Worm (Caenorhabditis elegans): ENCODE results near the gene K07E3.9.
"Not testable (repeated sequence)": the region's sequence is repeated elsewhere in the genome, so short reads cannot be mapped to it uniquely, and the experiment has no call there.

The K07E3.9 gene

DNA sequence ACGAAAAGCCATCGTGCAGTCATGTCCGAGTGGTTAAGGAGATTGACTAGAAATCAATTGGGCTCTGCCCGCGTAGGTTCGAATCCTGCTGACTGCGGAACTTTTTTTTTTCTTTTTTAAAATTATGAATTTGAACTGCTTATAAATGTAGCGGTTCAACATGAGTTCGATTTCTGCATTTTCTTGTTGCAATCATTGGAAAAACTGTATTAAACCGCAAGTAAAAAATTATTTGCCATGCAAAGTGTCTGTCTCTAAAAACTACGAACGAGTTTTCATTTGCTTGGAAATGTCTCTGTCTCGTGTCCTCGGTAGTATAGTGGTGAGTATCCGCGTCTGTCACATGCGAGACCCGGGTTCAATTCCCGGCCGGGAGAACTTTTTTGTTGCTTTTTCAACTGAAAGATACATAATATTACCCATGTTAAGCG, 47.4 kb downstream of the K07E3.9 start:
- TF ChIP-seq pha-4 (GFP tag; IDR thresholded peaks at IDR 0.05) (peak; percentile 41; the same call in 1 of the 2 replicates), hlh-30 (tag; optimal IDR thresholded peaks at IDR 0.05; ENCODE audit: insufficient read depth) (peak; percentile 89), D1046.2 (GFP tag; IDR thresholded peaks at IDR 0.05) (0 out of 2 replicates have a peak, but pooled peaks have one; percentile 35), madf-9 (GFP tag; conservative IDR thresholded peaks at IDR 0.05) (peak; percentile 35; the same call in 1 of the 2 replicates), ctbp-1 (GFP tag; IDR thresholded peaks at IDR 0.05) (peak; percentile 55; the same call in 1 of the 2 replicates), hmg-1.1 (GFP tag; IDR thresholded peaks at IDR 0.05) (peak; percentile 50), mxl-2 (GFP tag; conservative IDR thresholded peaks at IDR 0.05) (peak; percentile 38; the same call in 1 of the 2 replicates), T26A8.4 (GFP tag; IDR thresholded peaks at IDR 0.05) (peak; percentile 54), daf-16 (tag; optimal IDR thresholded peaks at IDR 0.05) (peak; percentile 12), Y48G9A.11 (GFP tag; IDR thresholded peaks at IDR 0.05) (peak; percentile 51; the same call in 1 of the 2 replicates), spr-1 (tag; optimal IDR thresholded peaks at IDR 0.05) (peak; percentile 20), mdt-29 (GFP tag; IDR thresholded peaks at IDR 0.05) (0 out of 2 replicates have a peak, but pooled peaks have one; percentile 57), egl-43 (GFP tag; IDR thresholded peaks at IDR 0.05) (0 out of 2 replicates have a peak, but pooled peaks have one; percentile 55), lsy-2 (tag; optimal IDR thresholded peaks at IDR 0.05) (peak in 1 of 2 experiments; percentile 36), duxl-1 (tag; optimal IDR thresholded peaks at IDR 0.05; ENCODE audit: poor library complexity) (peak; percentile 52), dpl-1 (GFP tag; optimal IDR thresholded peaks at IDR 0.05) (peak; percentile 1), dmd-8 (GFP tag; IDR thresholded peaks at IDR 0.05) (peak; percentile 54; the same call in 1 of the 2 replicates), tra-1 (GFP tag; IDR thresholded peaks at IDR 0.05) (peak; percentile 50; the same call in 1 of the 2 replicates), snpc-1.2 (GFP tag; IDR thresholded peaks at IDR 0.05) (peak; percentile 69; the same call in 1 of the 2 replicates), lim-7 (GFP tag; IDR thresholded peaks at IDR 0.05) (peak; percentile 76), Y75B8A.6 (GFP tag; IDR thresholded peaks at IDR 0.05) (peak; percentile 67; the same call in 1 of the 2 replicates), dve-1 (tag; optimal IDR thresholded peaks at IDR 0.05; ENCODE audit: insufficient read depth) (peak; percentile 18), gei-8 (GFP tag; optimal IDR thresholded peaks at IDR 0.05) (peak; percentile 46), mep-1 (tag; optimal IDR thresholded peaks at IDR 0.05) (peak; percentile 16), madf-5 (GFP tag; IDR thresholded peaks at IDR 0.05) (peak; percentile 8 to 70; a peak in 2 of 4 replicates), Y105C5A.15 (GFP tag; IDR thresholded peaks at IDR 0.05) (0 out of 2 replicates have a peak, but pooled peaks have one; percentile 16), F26F4.8 (GFP tag; conservative IDR thresholded peaks at IDR 0.05) (0 out of 2 replicates have a peak, but pooled peaks have one; percentile 3), vab-7 (GFP tag; IDR thresholded peaks at IDR 0.05) (peak; percentile 43; the same call in 1 of the 2 replicates), mes-2 (tag; optimal IDR thresholded peaks at IDR 0.05; ENCODE audit: poor library complexity, severe bottlenecking) (peak; percentile 76), mdl-1 (tag; optimal IDR thresholded peaks at IDR 0.05) (peak; percentile 9 to 70), lin-38 (GFP tag; IDR thresholded peaks at IDR 0.05) (peak; percentile 60), dmd-6 (GFP tag; IDR thresholded peaks at IDR 0.05) (0 out of 2 replicates have a peak, but pooled peaks have one; percentile 26), nhr-41 (GFP tag; IDR thresholded peaks at IDR 0.05) (peak; percentile 12; the same call in 1 of the 2 replicates), ZK337.2 (GFP tag; IDR thresholded peaks at IDR 0.05) (0 out of 2 replicates have a peak, but pooled peaks have one; percentile 36), arid-1 (GFP tag; conservative IDR thresholded peaks at IDR 0.05) (peak; percentile 15; the same call in 1 of the 2 replicates)
- TF ChIP-seq pha-4 (tag; optimal IDR thresholded peaks at IDR 0.05); daf-16 (GFP tag; optimal IDR thresholded peaks at IDR 0.05): not testable (repeated sequence)

DNA sequence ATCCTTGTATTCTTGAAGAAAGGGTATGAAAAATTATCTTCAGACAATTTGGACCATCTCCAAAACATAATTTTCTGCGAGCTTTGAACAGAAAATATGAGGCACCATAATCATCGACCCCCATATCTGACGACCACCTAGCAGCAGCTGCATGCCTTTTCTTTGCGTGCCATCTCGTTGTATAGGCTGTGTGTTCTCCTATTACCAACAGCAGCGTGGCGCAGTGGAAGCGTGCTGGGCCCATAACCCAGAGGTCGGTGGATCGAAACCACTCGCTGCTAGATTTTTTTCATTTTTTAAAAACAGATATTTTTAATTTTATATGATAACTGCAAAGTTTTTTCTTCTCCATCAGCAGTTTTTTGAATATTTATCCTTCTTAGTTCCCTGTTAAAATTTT, 47.9 kb downstream of the K07E3.9 start:
- peak; percentile 63; the same call in 1 of the 2 replicates for TF ChIP-seq F44E2.7 (GFP tag; IDR thresholded peaks at IDR 0.05)
- TF ChIP-seq madf-5 (GFP tag; IDR thresholded peaks at IDR 0.05) = peak in 1 of 2 experiments; percentile 78; a peak in 3 of 4 replicates
- peak; percentile 45; the same call in 1 of the 2 replicates for TF ChIP-seq ZK337.2 (GFP tag; IDR thresholded peaks at IDR 0.05)
- peak in 1 of 2 experiments; percentile 54 for TF ChIP-seq unc-62 (GFP tag; optimal IDR thresholded peaks at IDR 0.05 in 1 of 2)
- TF ChIP-seq unc-62 (tag; optimal IDR thresholded peaks at IDR 0.05) = no peak
- no peak for TF ChIP-seq dpl-1 (GFP tag; optimal IDR thresholded peaks at IDR 0.05)
- peak; percentile 66; the same call in 1 of the 2 replicates for TF ChIP-seq nhr-42 (GFP tag; IDR thresholded peaks at IDR 0.05)
- TF ChIP-seq php-3 (GFP tag; IDR thresholded peaks at IDR 0.05) = peak; percentile 56
- TF ChIP-seq nhr-28 (tag; optimal IDR thresholded peaks at IDR 0.05) = no peak
- TF ChIP-seq egl-43 (GFP tag; IDR thresholded peaks at IDR 0.05) = peak; percentile 88
- 0 out of 2 replicates have a peak, but pooled peaks have one; percentile 9 for TF ChIP-seq snpc-1.2 (GFP tag; IDR thresholded peaks at IDR 0.05)
- no peak for TF ChIP-seq fos-1 (tag; optimal IDR thresholded peaks at IDR 0.05)
- 0 out of 2 replicates have a peak, but pooled peaks have one; percentile 26 for TF ChIP-seq ceh-20 (GFP tag; IDR thresholded peaks at IDR 0.05)
- TF ChIP-seq hmg-1.1 (GFP tag; IDR thresholded peaks at IDR 0.05) = peak; percentile 77
- TF ChIP-seq lin-38 (GFP tag; IDR thresholded peaks at IDR 0.05) = peak; percentile 52
- peak; percentile 65 for TF ChIP-seq arid-1 (GFP tag; conservative IDR thresholded peaks at IDR 0.05)
- peak; percentile 66; the same call in 1 of the 2 replicates for TF ChIP-seq lin-1 (GFP tag; IDR thresholded peaks at IDR 0.05)
- TF ChIP-seq Y48G9A.11 (GFP tag; IDR thresholded peaks at IDR 0.05) = peak; percentile 26
- TF ChIP-seq zfp-3 (GFP tag; conservative IDR thresholded peaks at IDR 0.05) = 0 out of 2 replicates have a peak, but pooled peaks have one; percentile 42
